Worm (Caenorhabditis elegans): Measurements from ENCODE around the gene EEED8.18.

Gene EEED8.18

DNA sequence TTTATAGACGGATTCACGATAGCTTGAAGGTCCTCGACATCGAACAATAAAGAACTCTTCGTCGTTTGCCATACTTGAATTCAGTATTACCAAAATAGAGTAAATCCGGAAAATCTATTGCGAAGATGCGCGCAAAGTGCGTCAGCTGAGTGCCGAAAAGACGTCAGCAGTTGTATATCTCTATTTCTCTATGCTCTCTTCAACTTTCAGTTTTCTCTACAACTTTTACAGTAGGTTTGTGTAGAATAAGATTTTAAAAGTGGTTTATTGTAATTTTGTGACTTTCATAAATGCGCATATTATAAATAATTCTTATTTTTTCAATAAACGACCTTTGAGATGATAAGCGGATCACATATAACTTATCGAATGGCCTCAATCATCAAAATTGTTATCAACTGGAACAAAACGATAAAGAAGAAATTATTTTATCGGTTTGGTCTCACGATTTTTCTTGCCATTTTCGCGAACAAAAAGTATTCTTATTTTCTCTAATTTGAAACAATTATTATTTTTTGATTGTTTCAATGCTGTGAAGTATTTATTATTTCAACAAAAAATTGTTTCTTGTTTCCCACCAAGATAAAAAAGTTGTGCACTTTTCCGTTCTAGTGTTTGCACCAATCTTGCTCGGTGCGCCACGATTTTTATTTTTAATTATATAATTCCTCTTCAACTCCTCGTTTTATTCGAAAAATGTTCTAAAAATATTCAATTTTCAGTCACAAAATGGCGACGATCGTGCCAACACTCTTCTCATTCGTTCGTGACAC, 38.9 kb downstream of the EEED8.18 start, which contains the start of the genes agt-2 and F09E5.3 (continued):
- TF ChIP-seq unc-3 (GFP tag; conservative IDR thresholded peaks at IDR 0.05) = no peak
- TF ChIP-seq unc-3 (tag; optimal IDR thresholded peaks at IDR 0.05) = no peak
- TF ChIP-seq ceh-30 (tag; optimal IDR thresholded peaks at IDR 0.05) = peak; percentile 92
- no peak for TF ChIP-seq ama-1 (optimal IDR thresholded peaks at IDR 0.05)
- no peak for TF ChIP-seq sox-2 (GFP tag; IDR thresholded peaks at IDR 0.05)
- TF ChIP-seq hlh-13 (GFP tag; optimal IDR thresholded peaks at IDR 0.05) = no peak
- no peak for TF ChIP-seq C08G9.2 (tag; optimal IDR thresholded peaks at IDR 0.05)
- no peak for TF ChIP-seq unc-86 (tag; optimal IDR thresholded peaks at IDR 0.05)
- no peak for TF ChIP-seq rnt-1 (tag; optimal IDR thresholded peaks at IDR 0.05)
- TF ChIP-seq dve-1 (tag; optimal IDR thresholded peaks at IDR 0.05) = peak; percentile 68
- TF ChIP-seq syd-9 (tag; optimal IDR thresholded peaks at IDR 0.05) = no peak
- no peak for TF ChIP-seq odd-2 (tag; optimal IDR thresholded peaks at IDR 0.05)
- TF ChIP-seq elt-2 (tag; optimal IDR thresholded peaks at IDR 0.05) = peak; percentile 97
- TF ChIP-seq ceh-6 (GFP tag; optimal IDR thresholded peaks at IDR 0.05) = no peak
- TF ChIP-seq ceh-14 (tag; optimal IDR thresholded peaks at IDR 0.05) = no peak
- TF ChIP-seq tbx-2 (tag; optimal IDR thresholded peaks at IDR 0.05) = peak; percentile 55
- TF ChIP-seq fkh-10 (GFP tag; optimal IDR thresholded peaks at IDR 0.05) = no peak
- TF ChIP-seq ceh-22 (tag; optimal IDR thresholded peaks at IDR 0.05) = no peak
- no peak for TF ChIP-seq pha-4 (tag; optimal IDR thresholded peaks at IDR 0.05)
- no peak for TF ChIP-seq fkh-6 (tag; optimal IDR thresholded peaks at IDR 0.05)
- peak; percentile 81 for TF ChIP-seq nfya-1 (tag; optimal IDR thresholded peaks at IDR 0.05)
- no peak for TF ChIP-seq gmeb-2 (tag; optimal IDR thresholded peaks at IDR 0.05)
- TF ChIP-seq dmd-4 (tag; optimal IDR thresholded peaks at IDR 0.05; ENCODE audit: borderline replicate concordance) = no peak
- TF ChIP-seq madf-2 (tag; optimal IDR thresholded peaks at IDR 0.05) = peak; percentile 39
- peak; percentile 40 for TF ChIP-seq ceh-48 (tag; optimal IDR thresholded peaks at IDR 0.05)
- peak; percentile 1 for TF ChIP-seq Y22D7AL.16 (tag; optimal IDR thresholded peaks at IDR 0.05)
- peak; percentile 42 for TF ChIP-seq ceh-31 (tag; optimal IDR thresholded peaks at IDR 0.05)
- no peak for TF ChIP-seq pha-2 (tag; optimal IDR thresholded peaks at IDR 0.05)
- TF ChIP-seq zip-5 (tag; optimal IDR thresholded peaks at IDR 0.05) = no peak
- no peak for TF ChIP-seq ceh-24 (tag; optimal IDR thresholded peaks at IDR 0.05)
- peak; percentile 56 for TF ChIP-seq ceh-18 (tag; optimal IDR thresholded peaks at IDR 0.05)
- TF ChIP-seq fax-1 (tag; optimal IDR thresholded peaks at IDR 0.05) = no peak
- peak; percentile 7 for TF ChIP-seq ceh-2 (tag; optimal IDR thresholded peaks at IDR 0.05)
- no peak for TF ChIP-seq ttx-3 (tag; optimal IDR thresholded peaks at IDR 0.05)
- TF ChIP-seq ztf-16 (tag; optimal IDR thresholded peaks at IDR 0.05) = no peak
- TF ChIP-seq ets-4 (tag; optimal IDR thresholded peaks at IDR 0.05) = peak; percentile 47
- TF ChIP-seq nhr-232 (tag; optimal IDR thresholded peaks at IDR 0.05) = no peak
- TF ChIP-seq sdc-2 (tag; optimal IDR thresholded peaks at IDR 0.05) = peak; percentile 25
- no peak for TF ChIP-seq ahr-1 (tag; optimal IDR thresholded peaks at IDR 0.05)
- no peak for TF ChIP-seq K02D7.2 (tag; optimal IDR thresholded peaks at IDR 0.05)
- no peak for TF ChIP-seq hlh-6 (tag; optimal IDR thresholded peaks at IDR 0.05)
- TF ChIP-seq elt-4 (tag; optimal IDR thresholded peaks at IDR 0.05) = no peak
- TF ChIP-seq lin-11 (tag; optimal IDR thresholded peaks at IDR 0.05) = no peak
- TF ChIP-seq che-1 (tag; optimal IDR thresholded peaks at IDR 0.05) = no peak
- TF ChIP-seq hlh-30 (tag; optimal IDR thresholded peaks at IDR 0.05; ENCODE audit: insufficient read depth) = peak; percentile 42
- TF ChIP-seq ceh-34 (tag; optimal IDR thresholded peaks at IDR 0.05) = peak; percentile 57
- no peak for TF ChIP-seq pax-1 (tag; optimal IDR thresholded peaks at IDR 0.05)
- TF ChIP-seq ceh-9 (tag; optimal IDR thresholded peaks at IDR 0.05) = no peak
